Fruit fly (Drosophila melanogaster) whole organism, prepupa: Measurements from ENCODE around the gene CG13244.

Experiments used
- Blimp-1 ChIP-seq: fragments of 200-800 bp; sonication (Bioruptor generic); optimal IDR thresholded peaks from 3 replicates; lab custom pipeline; 2017; ENCODE audit warnings: missing biosample characterization, missing genetic modification characterization, mild to moderate bottlenecking, moderate library complexity, missing genetic modification reagents
- CG10631 ChIP-seq: fragments of 200-800 bp; sonication (Bioruptor generic); optimal IDR thresholded peaks from 2 replicates; lab custom pipeline; 2016; ENCODE audit warnings: missing biosample characterization, missing genetic modification characterization
- CG11902 ChIP-seq: fragments of 200-800 bp; sonication (Bioruptor generic); optimal IDR thresholded peaks from 3 replicates; lab custom pipeline; 2016; ENCODE audit warnings: missing biosample characterization, missing genetic modification characterization
- CG15336 ChIP-seq: fragments of 200-800 bp; sonication (Bioruptor generic); IDR thresholded peaks from 2 replicates; pipeline ENCODE4 v1.3.6; 2022; ENCODE audit warnings: missing biosample characterization, missing genetic modification characterization
- CG1621 ChIP-seq: fragments of 200-800 bp; sonication (Bioruptor generic); optimal IDR thresholded peaks from 3 replicates; lab custom pipeline; 2018; ENCODE audit warnings: missing biosample characterization, mild to moderate bottlenecking, missing genetic modification characterization
- CG3919 ChIP-seq: fragments of 200-800 bp; sonication (Bioruptor generic); optimal IDR thresholded peaks from 3 replicates; lab custom pipeline; 2016; ENCODE audit warnings: missing biosample characterization, missing genetic modification characterization
- CG4318 ChIP-seq: fragments of 200-800 bp; sonication (Bioruptor generic); optimal IDR thresholded peaks from 3 replicates; lab custom pipeline; 2017; ENCODE audit warnings: missing biosample characterization, mild to moderate bottlenecking, missing genetic modification characterization
- CG6163 ChIP-seq: fragments of 200-800 bp; sonication (Bioruptor generic); IDR thresholded peaks from 3 replicates; pipeline ENCODE4 v1.3.6; 2022; ENCODE audit warnings: missing biosample characterization, missing genetic modification characterization
- CG6792 ChIP-seq: fragments of 200-800 bp; sonication (Bioruptor generic); optimal IDR thresholded peaks from 3 replicates; lab custom pipeline; 2016; ENCODE audit warnings: missing biosample characterization, missing genetic modification characterization
- CG6808 ChIP-seq: fragments of 200-800 bp; sonication (Bioruptor generic); optimal IDR thresholded peaks from 3 replicates; lab custom pipeline; 2017; ENCODE audit warnings: missing biosample characterization, missing genetic modification characterization, mild to moderate bottlenecking, moderate library complexity, missing genetic modification reagents
- CG6854 ChIP-seq: fragments of 200-800 bp; sonication (Bioruptor generic); optimal IDR thresholded peaks from 2 replicates; lab custom pipeline; 2017; ENCODE audit warnings: missing biosample characterization, mild to moderate bottlenecking, missing genetic modification characterization
- CG7368 ChIP-seq: fragments of 200-800 bp; sonication (Bioruptor generic); optimal IDR thresholded peaks from 3 replicates; lab custom pipeline; 2016; ENCODE audit warnings: missing biosample characterization, missing genetic modification characterization
- CG8119 ChIP-seq: fragments of 200-800 bp; sonication (Bioruptor generic); IDR thresholded peaks from 3 replicates; pipeline ENCODE4 v1.3.6; 2022; ENCODE audit warnings: missing biosample characterization, missing genetic modification characterization
- CG8319 ChIP-seq: fragments of 200-800 bp; sonication (Bioruptor generic); optimal IDR thresholded peaks from 3 replicates; lab custom pipeline; 2016; ENCODE audit warnings: missing biosample characterization, missing genetic modification characterization
- CG8632 ChIP-seq: fragments of 200-800 bp; sonication (Bioruptor generic); optimal IDR thresholded peaks from 3 replicates; lab custom pipeline; 2016; ENCODE audit warnings: missing biosample characterization, missing genetic modification characterization
- CG9139 ChIP-seq: fragments of 200-800 bp; sonication (Bioruptor generic); optimal IDR thresholded peaks from 3 replicates; lab custom pipeline; 2017; ENCODE audit warnings: missing biosample characterization, mild to moderate bottlenecking, missing genetic modification characterization
- Eip75B ChIP-seq: fragments of 200-800 bp; sonication (Bioruptor generic); optimal IDR thresholded peaks from 3 replicates; lab custom pipeline; 2016; ENCODE audit warnings: missing biosample characterization, missing genetic modification characterization
- Eip78C ChIP-seq: fragments of 200-800 bp; sonication (Bioruptor generic); peaks from one replicate; lab custom pipeline; 2016; ENCODE audit warnings: missing biosample characterization, missing genetic modification characterization
- Eip93F ChIP-seq: fragments of 200-800 bp; sonication (Bioruptor generic); optimal IDR thresholded peaks from 2 replicates; lab custom pipeline; 2016; ENCODE audit warnings: missing biosample characterization, mild to moderate bottlenecking, missing genetic modification characterization
- Ets21C ChIP-seq: fragments of 200-800 bp; sonication (Bioruptor generic); optimal IDR thresholded peaks from 3 replicates; lab custom pipeline; 2016; ENCODE audit warnings: missing biosample characterization, missing genetic modification characterization
- Ets96B ChIP-seq: fragments of 200-800 bp; optimal IDR thresholded peaks from 2 replicates; lab custom pipeline; 2019; ENCODE audit warnings: missing biosample characterization, mild to moderate bottlenecking, missing genetic modification characterization, moderate library complexity
- Gug ChIP-seq: fragments of 200-800 bp; sonication (Bioruptor generic); IDR thresholded peaks from 2 replicates; pipeline ENCODE4 v1.3.6; 2022; ENCODE audit warnings: missing biosample characterization, missing genetic modification characterization
- Hr38 ChIP-seq: sonication (Bioruptor generic); optimal IDR thresholded peaks from 2 replicates; lab custom pipeline; 2016; ENCODE audit warnings: missing biosample characterization, missing genetic modification characterization
- Hr39 ChIP-seq: fragments of 200-800 bp; sonication (Bioruptor generic); optimal IDR thresholded peaks from 2 replicates; lab custom pipeline; 2016; ENCODE audit warnings: missing biosample characterization, missing genetic modification characterization
- Lpt ChIP-seq: fragments of 200-800 bp; sonication (Bioruptor generic); optimal IDR thresholded peaks from 3 replicates; lab custom pipeline; 2016; ENCODE audit warnings: missing biosample characterization, missing genetic modification characterization
- OdsH ChIP-seq: fragments of 200-800 bp; sonication (Bioruptor generic); optimal IDR thresholded peaks from 3 replicates; lab custom pipeline; 2016; ENCODE audit warnings: missing biosample characterization, missing genetic modification characterization
- achi ChIP-seq: fragments of 200-800 bp; sonication (Bioruptor generic); optimal IDR thresholded peaks from 3 replicates; lab custom pipeline; 2016; ENCODE audit warnings: missing biosample characterization, missing genetic modification characterization
- acj6 ChIP-seq: fragments of 200-800 bp; sonication (Bioruptor generic); optimal IDR thresholded peaks from 3 replicates; lab custom pipeline; 2016; ENCODE audit warnings: missing biosample characterization, missing genetic modification characterization
- dac ChIP-seq: fragments of 200-800 bp; sonication (Bioruptor generic); optimal IDR thresholded peaks from 2 replicates; lab custom pipeline; 2017; ENCODE audit warnings: missing biosample characterization, mild to moderate bottlenecking, missing genetic modification characterization
- fd59A ChIP-seq: fragments of 200-800 bp; sonication (Bioruptor generic); optimal IDR thresholded peaks from 2 replicates; lab custom pipeline; 2017; ENCODE audit warnings: missing biosample characterization, mild to moderate bottlenecking, missing genetic modification characterization, missing genetic modification reagents
- fd85E ChIP-seq: fragments of 200-800 bp; sonication (Bioruptor generic); optimal IDR thresholded peaks from 3 replicates; lab custom pipeline; 2016; ENCODE audit warnings: missing biosample characterization, missing genetic modification characterization
- lz ChIP-seq: fragments of 200-800 bp; sonication (Bioruptor generic); optimal IDR thresholded peaks from 3 replicates; lab custom pipeline; 2016; ENCODE audit warnings: missing biosample characterization, missing genetic modification characterization
- net ChIP-seq: fragments of 200-800 bp; sonication (Bioruptor generic); optimal IDR thresholded peaks from 3 replicates; lab custom pipeline; 2016; ENCODE audit warnings: missing biosample characterization, missing genetic modification characterization
- salr ChIP-seq, 2 experiments: fragments of 200-800 bp; sonication (Bioruptor generic); optimal IDR thresholded peaks; 3 replicates each; lab custom pipeline; 2016 to 2018; ENCODE audit warnings: missing biosample characterization in 2 of 2, missing genetic modification characterization in 2 of 2, mild to moderate bottlenecking in 1 of 2
- spab ChIP-seq: fragments of 200-800 bp; sonication (Bioruptor generic); optimal IDR thresholded peaks from 2 replicates; lab custom pipeline; 2017; ENCODE audit warnings: missing biosample characterization, mild to moderate bottlenecking, missing genetic modification characterization, missing genetic modification reagents
- svp ChIP-seq: fragments of 200-800 bp; sonication (Bioruptor generic); peaks from one replicate; lab custom pipeline; 2016; ENCODE audit warnings: missing biosample characterization, missing genetic modification characterization
- topi ChIP-seq: fragments of 200-800 bp; sonication (Bioruptor generic); optimal IDR thresholded peaks from 3 replicates; lab custom pipeline; 2016; ENCODE audit warnings: missing biosample characterization, missing genetic modification characterization

The CG13244 gene

DNA sequence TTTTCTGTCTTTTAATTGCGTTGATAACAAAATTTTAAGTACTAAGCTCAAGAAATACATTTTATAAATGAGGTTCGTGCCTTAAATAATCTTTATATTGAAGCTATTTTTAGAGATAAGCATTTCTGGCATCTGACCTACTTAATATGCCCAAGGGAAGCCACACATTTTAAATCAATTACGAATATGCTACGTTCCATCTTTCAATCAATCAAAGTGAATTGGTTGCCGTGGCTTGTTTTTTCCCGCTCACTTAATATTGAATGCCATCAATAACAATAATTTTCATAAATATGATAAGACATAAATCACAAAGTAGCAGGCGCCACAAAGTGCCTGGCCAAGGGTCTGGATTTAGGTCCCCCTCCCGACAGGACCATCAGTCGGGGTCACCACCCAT lies 19.4 kb downstream of the CG13244 start:
- TF ChIP-seq CG7368, result no peak
- TF ChIP-seq CG15336, result no peak
- TF ChIP-seq svp (GFP tag; lab: Kevin White, UChicago), result peak; percentile 92
- no peak for TF ChIP-seq acj6 (GFP tag; lab: Kevin White, UChicago)
- no peak for TF ChIP-seq achi
- no peak for TF ChIP-seq salr (GFP tag; optimal IDR thresholded peaks at IDR 0.05; lab: Kevin White, UChicago)
- TF ChIP-seq CG9139 (GFP tag; lab: Kevin White, UChicago), result no peak

- TF ChIP-seq CG7368, result no peak
- no peak for TF ChIP-seq CG3919 (GFP tag; lab: Kevin White, UChicago)
- TF ChIP-seq Lpt, result no peak
- TF ChIP-seq Blimp-1, result no peak
- no peak for TF ChIP-seq CG6163 (GFP tag; lab: Robert Waterston, UW)
- TF ChIP-seq CG6854 (GFP tag; lab: Kevin White, UChicago), result no peak
- TF ChIP-seq Eip78C (GFP tag; lab: Kevin White, UChicago), result no peak
- no peak for TF ChIP-seq spab (GFP tag; lab: Kevin White, UChicago)
- no peak for TF ChIP-seq CG11902 (GFP tag; lab: Kevin White, UChicago)
- TF ChIP-seq CG8119 (GFP tag; lab: Robert Waterston, UW), result no peak
- TF ChIP-seq Hr39 (GFP tag; lab: Kevin White, UChicago), result no peak
- TF ChIP-seq topi (GFP tag; lab: Kevin White, UChicago), result no peak
- no peak for TF ChIP-seq Gug (GFP tag; lab: Robert Waterston, UW)
- TF ChIP-seq CG8632 (GFP tag; lab: Kevin White, UChicago), result no peak
- no peak for TF ChIP-seq Eip75B (GFP tag; lab: Kevin White, UChicago)
Measured at dm6 chr2L:15941141-15941540, 24.5 kb downstream of the CG13244 start, which contains the start of gene CG12448. CG12448 (plus strand) TSS chr2L:15941441.

DNA sequence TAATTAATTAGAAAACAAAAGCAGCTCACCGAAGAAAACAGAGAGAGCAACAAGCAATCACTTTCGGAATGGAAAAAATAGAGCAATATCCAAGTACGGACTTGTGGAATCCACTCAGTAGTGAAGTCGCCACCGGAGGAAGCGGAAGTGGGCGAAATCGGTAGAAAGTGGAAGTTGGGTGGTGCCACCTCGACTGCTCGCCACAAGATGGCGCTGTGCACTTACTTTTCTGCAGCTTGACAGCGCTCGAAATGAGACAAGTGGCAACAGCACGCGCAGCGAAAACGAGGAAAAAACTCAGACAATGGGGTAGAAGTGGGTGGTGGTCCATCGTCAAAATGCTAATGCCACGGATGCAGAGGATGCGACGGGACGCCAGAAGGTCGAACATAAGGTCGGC lies 32.8 kb downstream of the CG13244 start:
- TF ChIP-seq svp (GFP tag; lab: Kevin White, UChicago), result no peak
- TF ChIP-seq net (GFP tag; lab: Kevin White, UChicago), result no peak
- TF ChIP-seq Eip93F, result no peak
- no peak for TF ChIP-seq topi (GFP tag; lab: Kevin White, UChicago)
- no peak for TF ChIP-seq salr (GFP tag; optimal IDR thresholded peaks at IDR 0.05; lab: Kevin White, UChicago)

DNA sequence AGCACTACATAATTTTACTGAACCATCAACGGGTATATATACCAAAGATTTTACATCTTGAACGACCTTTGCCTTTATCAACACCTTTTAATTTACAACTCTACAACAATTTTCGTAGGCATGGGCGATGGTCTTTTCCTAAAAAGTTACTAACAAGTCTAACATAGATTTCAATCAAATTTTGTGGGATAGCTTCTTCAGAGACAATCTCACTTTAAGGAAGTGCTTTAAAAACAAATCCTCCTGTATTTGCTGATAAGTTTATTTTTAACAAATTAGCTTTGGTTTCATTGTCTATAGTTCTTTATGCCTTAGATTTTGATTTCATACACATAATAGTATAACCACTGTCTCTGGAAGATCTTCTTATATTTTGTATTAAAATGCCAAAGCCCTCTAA lies 40.9 kb downstream of the CG13244 start, which contains the start of gene CG18063:
Gene CG18063 (plus strand): TSS at position 301 of the 400 bp plus-strand sequence.
- TF ChIP-seq CG10631 (GFP tag; lab: Kevin White, UChicago) (no peak), Eip75B (GFP tag; lab: Kevin White, UChicago) (no peak), fd85E (no peak), CG8119 (GFP tag; lab: Robert Waterston, UW) (no peak), CG3919 (GFP tag; lab: Kevin White, UChicago) (no peak)

DNA sequence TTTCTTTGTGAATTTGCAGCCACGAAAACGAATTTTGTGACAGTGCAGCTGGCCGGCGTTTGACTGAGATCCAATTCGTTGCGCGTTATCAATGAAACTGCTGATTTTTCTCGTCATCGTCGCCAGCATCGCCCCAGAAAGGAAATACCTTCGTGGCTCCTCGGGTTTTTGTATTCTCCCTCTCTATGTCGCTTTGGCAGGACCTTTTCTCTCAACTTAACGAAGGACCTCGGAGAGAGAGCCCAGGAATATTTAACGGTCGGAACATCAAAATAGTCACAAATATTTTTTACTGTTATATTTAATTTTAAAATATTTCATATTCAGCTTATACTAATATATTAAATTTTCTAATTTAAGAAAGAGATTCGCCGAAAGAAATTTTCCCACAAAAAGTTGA lies 45.6 kb downstream of the CG13244 start, which contains the start of gene beat-Ib:
Gene beat-Ib (minus strand): TSS at position 101 of the 400 bp plus-strand sequence.
- TF ChIP-seq CG1621 (tag; lab: Kevin White, UChicago) (no peak), fd85E (no peak), CG3919 (GFP tag; lab: Kevin White, UChicago) (no peak), Ets96B (tag; lab: Kevin White, UChicago) (no peak), CG7368 (no peak), fd59A (GFP tag; lab: Kevin White, UChicago) (no peak), Ets21C (no peak), CG6808 (GFP tag; lab: Kevin White, UChicago) (no peak), CG6792 (GFP tag; lab: Kevin White, UChicago) (no peak), Hr38 (GFP tag; lab: Kevin White, UChicago) (no peak), CG9139 (GFP tag; lab: Kevin White, UChicago) (no peak), CG6163 (GFP tag; lab: Robert Waterston, UW) (no peak), dac (GFP tag; lab: Kevin White, UChicago) (no peak), net (GFP tag; lab: Kevin White, UChicago) (no peak), lz (no peak), OdsH (GFP tag; lab: Kevin White, UChicago) (no peak), CG4318 (GFP tag; lab: Kevin White, UChicago) (no peak), CG8319 (GFP tag; lab: Kevin White, UChicago) (no peak)
